Worm (Caenorhabditis elegans): ENCODE results near the gene dhc-4.

ce11 chrIII:10960387-10960786 lies 9.4 kb upstream of the dhc-4 start:
- TF ChIP-seq ceh-36 (tag; optimal IDR thresholded peaks at IDR 0.05): no peak
- no peak for TF ChIP-seq pes-1 (GFP tag; IDR thresholded peaks at IDR 0.05)
- TF ChIP-seq sea-1 (GFP tag; conservative IDR thresholded peaks at IDR 0.05): no peak
- no peak for TF ChIP-seq ama-1 (optimal IDR thresholded peaks at IDR 0.05)
- no peak for TF ChIP-seq flt-1 (GFP tag; IDR thresholded peaks at IDR 0.05)
